Worm (Caenorhabditis elegans) whole organism, L4/young adult: ENCODE results near the gene H14N18.2.

Experiments used
- dao-5 ChIP-seq: sonication (generic microtip); optimal IDR thresholded peaks from 2 replicates; lab custom pipeline; 2016; ENCODE audit warnings: missing genotype, missing genetic modification characterization, moderate library complexity, missing compliant biosample characterization
- him-1 ChIP-seq: sonication (generic microtip); optimal IDR thresholded peaks from 2 replicates; lab custom pipeline; 2016; ENCODE audit warnings: missing genotype, missing genetic modification reagents, missing genetic modification characterization, missing compliant biosample characterization

DNA sequence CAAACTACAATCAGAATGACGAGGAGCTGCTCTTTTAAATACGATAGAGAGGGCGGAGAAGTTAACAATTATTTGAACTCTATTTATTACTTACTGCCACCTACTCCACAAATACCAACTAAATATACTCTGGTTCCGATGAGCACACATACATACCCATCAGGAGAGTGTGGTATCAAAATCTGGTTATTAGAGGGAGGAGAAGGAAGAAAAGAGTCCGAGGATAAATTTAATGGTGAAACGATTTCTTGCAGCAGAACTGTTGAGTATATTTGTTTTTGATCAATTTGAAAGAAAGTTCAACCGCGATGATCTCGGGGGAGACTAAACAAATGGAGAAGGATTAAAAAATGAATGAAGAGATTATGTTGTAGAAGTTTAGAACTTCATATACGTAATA, 3.5 kb upstream of the H14N18.2 start, which contains the start of gene H14N18.4:
- TF ChIP-seq dao-5 (tag; lab: Kevin White, UChicago) (no peak), him-1 (tag; lab: Kevin White, UChicago) (no peak)
